Worm (Caenorhabditis elegans): ENCODE data around the gene cin-4.

DNA sequence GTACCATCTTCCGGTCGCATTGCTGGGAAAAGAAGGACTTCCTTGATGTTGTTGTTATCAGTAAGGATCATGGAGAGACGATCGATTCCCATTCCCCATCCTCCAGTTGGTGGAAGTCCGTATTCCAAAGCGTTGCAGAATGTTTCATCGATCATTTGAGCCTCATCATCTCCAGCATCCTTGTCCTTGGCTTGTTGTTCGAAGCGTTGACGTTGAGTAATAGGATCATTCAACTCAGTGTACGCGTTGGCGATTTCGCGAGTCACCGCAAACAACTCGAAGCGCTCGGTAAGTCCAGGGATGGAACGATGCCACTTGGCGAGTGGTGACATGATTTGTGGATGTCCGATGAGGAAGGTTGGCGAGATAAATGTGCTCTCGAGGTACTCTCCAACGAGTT is 32.3 kb downstream of the cin-4 start:
- TF ChIP-seq ceh-22 (tag; optimal IDR thresholded peaks at IDR 0.05) (no peak), pha-4 (tag; optimal IDR thresholded peaks at IDR 0.05) (no peak), T23F11.4 (GFP tag; optimal IDR thresholded peaks at IDR 0.05) (no peak), fkh-10 (GFP tag; optimal IDR thresholded peaks at IDR 0.05) (no peak), ceh-45 (GFP tag; IDR thresholded peaks at IDR 0.05) (no peak), F13H6.1 (tag; optimal IDR thresholded peaks at IDR 0.05) (no peak), rnt-1 (tag; optimal IDR thresholded peaks at IDR 0.05) (no peak)
